Worm (Caenorhabditis elegans) whole organism, young adult: ENCODE results near the gene cest-24.

Experiments
- C17E4.6 ChIP-seq: fragments of 200-800 bp; sonication (Bioruptor generic); IDR thresholded peaks from 2 replicates; pipeline ENCODE4 v1.3.6; 2022; ENCODE audit warnings: missing genetic modification reagents, missing genetic modification characterization, missing compliant biosample characterization
- akir-1 ChIP-seq: fragments of 200-800 bp; sonication (Bioruptor generic); optimal IDR thresholded peaks from 2 replicates; lab custom pipeline; 2018; ENCODE audit warnings: mild to moderate bottlenecking, missing genetic modification characterization, moderate library complexity, missing compliant biosample characterization
- rcor-1 ChIP-seq: fragments of 200-800 bp; sonication (Bioruptor generic); IDR thresholded peaks from 2 replicates; pipeline ENCODE4 v1.3.6; 2022; ENCODE audit warnings: missing genetic modification reagents, missing genetic modification characterization, missing compliant biosample characterization

ce11 chrV:6281175-6281574 is 35.6 kb upstream of the cest-24 start, which contains the start of the genes K12B6.4 and spe-49:
- no peak for TF ChIP-seq C17E4.6 (GFP tag; lab: Robert Waterston, UW)
- no peak for TF ChIP-seq rcor-1 (GFP tag; lab: Robert Waterston, UW)
- TF ChIP-seq akir-1 = no peak
